Fruit fly (Drosophila melanogaster): Measurements from ENCODE around the gene Nup43.

The Nup43 gene

dm6 chr3R:18402549-18403429 is 36.4 kb downstream of the Nup43 start, which contains the start of the genes Wdr37 and koko (continued):
- peak; percentile 82 for TF ChIP-seq Hr39 (GFP tag; optimal IDR thresholded peaks at IDR 0.05)
- TF ChIP-seq topi (GFP tag; optimal IDR thresholded peaks at IDR 0.05), result peak; percentile 89
- peak; percentile 91 for TF ChIP-seq pdm3 (GFP tag; optimal IDR thresholded peaks at IDR 0.05)
- peak; percentile 90 for TF ChIP-seq Sox15 (GFP tag; optimal IDR thresholded peaks at IDR 0.05)
- TF ChIP-seq CG6163 (GFP tag; IDR thresholded peaks at IDR 0.05), result peak; percentile 96
- peak; percentile 98 for TF ChIP-seq Ets96B (tag; optimal IDR thresholded peaks at IDR 0.05)
- TF ChIP-seq fd59A (GFP tag; optimal IDR thresholded peaks at IDR 0.05), result peak; percentile 83
- TF ChIP-seq Smox (GFP tag; optimal IDR thresholded peaks at IDR 0.05), result peak; percentile 93
- peak; percentile 96 for TF ChIP-seq esn (GFP tag; optimal IDR thresholded peaks at IDR 0.05)
- peak; percentile 93 for TF ChIP-seq CG8319 (GFP tag; optimal IDR thresholded peaks at IDR 0.05)
- peak; percentile 92 for TF ChIP-seq Hr4 (GFP tag; optimal IDR thresholded peaks at IDR 0.05)
- peak; percentile 98 for TF ChIP-seq Gug (GFP tag; IDR thresholded peaks at IDR 0.05)
- TF ChIP-seq CG10631 (GFP tag; optimal IDR thresholded peaks at IDR 0.05), result peak; percentile 98
- peak; percentile 87 to 94 for TF ChIP-seq ss (GFP tag; optimal IDR thresholded peaks at IDR 0.05)
- peak; percentile 98 for TF ChIP-seq Eip78C (GFP tag)
- TF ChIP-seq Sox14 (GFP tag; optimal IDR thresholded peaks at IDR 0.05), result peak; percentile 90
- TF ChIP-seq CG11762 (GFP tag; optimal IDR thresholded peaks at IDR 0.05; ENCODE audit: insufficient read depth), result peak; percentile 95
- TF ChIP-seq dac (GFP tag; optimal IDR thresholded peaks at IDR 0.05), result peak; percentile 78
- TF ChIP-seq achi (GFP tag; optimal IDR thresholded peaks at IDR 0.05), result peak; percentile 95
- TF ChIP-seq Blimp-1 (GFP tag; optimal IDR thresholded peaks at IDR 0.05), result peak; percentile 83
- TF ChIP-seq spab (GFP tag; optimal IDR thresholded peaks at IDR 0.05), result peak; percentile 87
- TF ChIP-seq CG34406 (GFP tag; optimal IDR thresholded peaks at IDR 0.05), result peak; percentile 97
- peak; percentile 98 for TF ChIP-seq CG3032 (tag; optimal IDR thresholded peaks at IDR 0.05)
- peak; percentile 86 for TF ChIP-seq Eip93F (GFP tag; optimal IDR thresholded peaks at IDR 0.05)

- TF ChIP-seq CG15336 (GFP tag; IDR thresholded peaks at IDR 0.05), result peak; percentile 59
- peak; percentile 16 for TF ChIP-seq CG6276 (GFP tag; optimal IDR thresholded peaks at IDR 0.05)
- no peak for TF ChIP-seq CG9139 (GFP tag; optimal IDR thresholded peaks at IDR 0.05)
- peak; percentile 67 for TF ChIP-seq OdsH (GFP tag; optimal IDR thresholded peaks at IDR 0.05)
- peak; percentile 42 for TF ChIP-seq CG34406 (GFP tag; optimal IDR thresholded peaks at IDR 0.05)
- TF ChIP-seq Hr39 (GFP tag; optimal IDR thresholded peaks at IDR 0.05), result peak; percentile 73
- no peak for TF ChIP-seq CG11902 (GFP tag; optimal IDR thresholded peaks at IDR 0.05)
- peak; percentile 36 for TF ChIP-seq CG6792 (GFP tag; optimal IDR thresholded peaks at IDR 0.05)
- peak; percentile 87 for TF ChIP-seq Eip78C (GFP tag)
- peak; percentile 94 for TF ChIP-seq fkh (GFP tag; optimal IDR thresholded peaks at IDR 0.05)
- TF ChIP-seq Lpt (GFP tag; optimal IDR thresholded peaks at IDR 0.05), result peak; percentile 22
- no peak for TF ChIP-seq Hr38 (GFP tag; optimal IDR thresholded peaks at IDR 0.05)
- TF ChIP-seq lz (GFP tag; optimal IDR thresholded peaks at IDR 0.05), result peak; percentile 80
- TF ChIP-seq Hr4 (GFP tag; optimal IDR thresholded peaks at IDR 0.05), result peak; percentile 66
- peak; percentile 76 for TF ChIP-seq Eip75B (GFP tag; optimal IDR thresholded peaks at IDR 0.05)
- peak; percentile 82 for TF ChIP-seq svp (GFP tag)
- TF ChIP-seq CG11294 (GFP tag; IDR thresholded peaks at IDR 0.05), result no peak
- peak; percentile 33 for TF ChIP-seq CG6854 (GFP tag; optimal IDR thresholded peaks at IDR 0.05)
- TF ChIP-seq CG8119 (GFP tag; IDR thresholded peaks at IDR 0.05), result peak; percentile 33; the same call in 1 of the 3 replicates
- no peak for TF ChIP-seq salr (GFP tag; optimal IDR thresholded peaks at IDR 0.05)
- peak; percentile 68 for TF ChIP-seq CG10631 (GFP tag; optimal IDR thresholded peaks at IDR 0.05)
- no peak for TF ChIP-seq CG4318 (GFP tag; optimal IDR thresholded peaks at IDR 0.05)
- peak; percentile 68; the same call in 2 of the 3 replicates for TF ChIP-seq eg (GFP tag; IDR thresholded peaks at IDR 0.05)
- peak; percentile 62 for TF ChIP-seq achi (GFP tag; optimal IDR thresholded peaks at IDR 0.05)
- no peak for TF ChIP-seq CG11762 (GFP tag; optimal IDR thresholded peaks at IDR 0.05; ENCODE audit: insufficient read depth)
- peak; percentile 76 for TF ChIP-seq CG3919 (GFP tag; optimal IDR thresholded peaks at IDR 0.05)
- no peak for TF ChIP-seq CG1621 (tag; optimal IDR thresholded peaks at IDR 0.05)
- peak; percentile 73 for TF ChIP-seq pdm3 (GFP tag; optimal IDR thresholded peaks at IDR 0.05)
- peak; percentile 79 for TF ChIP-seq esn (GFP tag; optimal IDR thresholded peaks at IDR 0.05)
- peak; percentile 54 for TF ChIP-seq Ets21C (GFP tag; optimal IDR thresholded peaks at IDR 0.05)
- peak; percentile 47 for TF ChIP-seq CG8319 (GFP tag; optimal IDR thresholded peaks at IDR 0.05)
- no peak for TF ChIP-seq CG6808 (GFP tag; optimal IDR thresholded peaks at IDR 0.05)
- TF ChIP-seq fd85E (GFP tag; optimal IDR thresholded peaks at IDR 0.05), result no peak
- TF ChIP-seq Sox14 (GFP tag; optimal IDR thresholded peaks at IDR 0.05), result peak; percentile 79
Observed at dm6 chr3R:18404713-18405112, 38.3 kb downstream of the Nup43 start, which contains the start of gene CG7685. Gene CG7685 (plus strand): TSS chr3R:18404940.

Measured in whole organism, prepupa.